Fruit fly (Drosophila melanogaster) whole organism, embryonic: ENCODE results near the gene Unc50.

ENCODE experiments used
- Ada2b ChIP-seq: fragments of 200-800 bp; sonication (Bioruptor generic); IDR thresholded peaks from 2 replicates; pipeline ENCODE4 v1.3.6; 2022; ENCODE audit warnings: missing biosample characterization, missing genetic modification characterization
- B-H1 ChIP-seq: fragments of 200-800 bp; sonication (Bioruptor generic); IDR thresholded peaks from 3 replicates; pipeline ENCODE4 v1.3.6; 2022; ENCODE audit warnings: missing biosample characterization, missing genetic modification characterization
- CG11247 ChIP-seq: fragments of 200-800 bp; sonication (Bioruptor generic); IDR thresholded peaks from 2 replicates; pipeline ENCODE4 v1.3.6; 2022; ENCODE audit warnings: missing biosample characterization, missing genetic modification characterization
- CG12391 ChIP-seq: fragments of 200-800 bp; sonication (Bioruptor generic); optimal IDR thresholded peaks from 3 replicates; lab custom pipeline; 2018; ENCODE audit warnings: missing biosample characterization, mild to moderate bottlenecking, missing genetic modification characterization, moderate library complexity
- CG12942 ChIP-seq: fragments of 200-800 bp; sonication (Bioruptor generic); optimal IDR thresholded peaks from 3 replicates; lab custom pipeline; 2016; ENCODE audit warnings: missing biosample characterization, missing genetic modification characterization
- CG13123 ChIP-seq: fragments of 200-800 bp; sonication (Bioruptor generic); optimal IDR thresholded peaks from 2 replicates; lab custom pipeline; 2016; ENCODE audit warnings: missing biosample characterization, missing genetic modification characterization
- CG13894 ChIP-seq: fragments of 200-800 bp; sonication (Bioruptor generic); optimal IDR thresholded peaks from 3 replicates; lab custom pipeline; 2018; ENCODE audit warnings: missing biosample characterization, mild to moderate bottlenecking, missing genetic modification characterization, moderate library complexity
- CG14050 ChIP-seq: fragments of 200-800 bp; sonication (Bioruptor generic); IDR thresholded peaks from 3 replicates; pipeline ENCODE4 v1.3.6; 2022; ENCODE audit warnings: missing biosample characterization, missing genetic modification characterization
- CG14441 ChIP-seq: fragments of 200-800 bp; sonication (Bioruptor generic); IDR thresholded peaks from 2 replicates; pipeline ENCODE4 v1.3.6; 2022; ENCODE audit warnings: missing biosample characterization, missing genetic modification characterization
- CG15269 ChIP-seq: fragments of 200-800 bp; sonication (Bioruptor generic); optimal IDR thresholded peaks from 2 replicates; lab custom pipeline; 2018; ENCODE audit warnings: missing biosample characterization, mild to moderate bottlenecking, missing genetic modification characterization, moderate library complexity
- CG15514 ChIP-seq: fragments of 200-800 bp; sonication (Bioruptor generic); optimal IDR thresholded peaks from 3 replicates; lab custom pipeline; 2017; ENCODE audit warnings: missing biosample characterization, missing genetic modification characterization, mild to moderate bottlenecking, moderate library complexity, missing genetic modification reagents
- CG1832 ChIP-seq: fragments of 200-800 bp; sonication (Bioruptor generic); optimal IDR thresholded peaks from 2 replicates; lab custom pipeline; 2017; ENCODE audit warnings: missing biosample characterization, mild to moderate bottlenecking, missing genetic modification characterization, inconsistent platforms
- CG30403 ChIP-seq: fragments of 200-800 bp; sonication (Bioruptor generic); optimal IDR thresholded peaks from 3 replicates; lab custom pipeline; 2016; ENCODE audit warnings: missing biosample characterization, missing genetic modification characterization
- CG32532 ChIP-seq: fragments of 200-800 bp; sonication (Bioruptor generic); IDR thresholded peaks from 2 replicates; pipeline ENCODE4 v1.3.6; 2022; ENCODE audit warnings: missing biosample characterization, missing genetic modification characterization
- CG3726 ChIP-seq: fragments of 200-800 bp; sonication (Bioruptor generic); IDR thresholded peaks from 3 replicates; pipeline ENCODE4, ENCODE4 v1.3.6; 2022; ENCODE audit warnings: missing biosample characterization, missing genetic modification characterization
- CG3838 ChIP-seq: fragments of 200-800 bp; sonication (Bioruptor generic); optimal IDR thresholded peaks from 3 replicates; lab custom pipeline; 2016; ENCODE audit warnings: missing biosample characterization, missing genetic modification characterization
- CG4282 ChIP-seq: fragments of 200-800 bp; sonication (Bioruptor generic); optimal IDR thresholded peaks from 2 replicates; lab custom pipeline; 2016; ENCODE audit warnings: missing biosample characterization, missing genetic modification characterization
- CG4730 ChIP-seq: fragments of 200-800 bp; sonication (Bioruptor generic); IDR thresholded peaks from 2 replicates; pipeline ENCODE4 v1.3.6; 2022; ENCODE audit warnings: missing biosample characterization, missing genetic modification characterization
- CG6854 ChIP-seq: fragments of 200-800 bp; sonication (Bioruptor generic); optimal IDR thresholded peaks from 3 replicates; lab custom pipeline; 2017; ENCODE audit warnings: missing biosample characterization, mild to moderate bottlenecking, missing genetic modification characterization
- CG7556 ChIP-seq: fragments of 200-800 bp; sonication (Bioruptor generic); optimal IDR thresholded peaks from 2 replicates; lab custom pipeline; 2017; ENCODE audit warnings: missing biosample characterization, mild to moderate bottlenecking, missing genetic modification characterization
- CG8944 ChIP-seq: fragments of 200-800 bp; sonication (Bioruptor generic); optimal IDR thresholded peaks from 3 replicates; lab custom pipeline; 2016; ENCODE audit warnings: missing biosample characterization, missing genetic modification characterization
- CG9932 ChIP-seq: fragments of 200-800 bp; sonication (Bioruptor generic); IDR thresholded peaks from 2 replicates; pipeline ENCODE4 v1.3.6; 2022; ENCODE audit warnings: missing biosample characterization, missing genetic modification characterization
- Dbx ChIP-seq: fragments of 200-800 bp; sonication (Bioruptor generic); IDR thresholded peaks from 3 replicates; pipeline ENCODE4 v1.3.6; 2022; ENCODE audit warnings: missing biosample characterization, missing genetic modification characterization
- Eip74EF ChIP-seq, 2 experiments: fragments of 200-800 bp in 1 of 2; fragments of >200 bp in 1 of 2; sonication (Bioruptor generic) in 1 of 2; optimal IDR thresholded peaks; 2 replicates each; lab custom pipeline; 2017 to 2019; ENCODE audit warnings: missing biosample characterization in 2 of 2, missing genetic modification characterization in 2 of 2, mild to moderate bottlenecking in 1 of 2, moderate library complexity in 1 of 2
- Hand ChIP-seq: fragments of 200-800 bp; sonication (Bioruptor generic); optimal IDR thresholded peaks from 2 replicates; lab custom pipeline; 2017; ENCODE audit warnings: mild to moderate bottlenecking, missing biosample characterization, missing genetic modification reagents, missing genetic modification characterization
- Lim3 ChIP-seq: fragments of 200-800 bp; sonication (Bioruptor generic); IDR thresholded peaks from 2 replicates; pipeline ENCODE4 v1.3.6; 2022; ENCODE audit warnings: missing biosample characterization, missing genetic modification characterization
- MBD-R2 ChIP-seq: fragments of 200-800 bp; sonication (Bioruptor generic); IDR thresholded peaks from 2 replicates; pipeline ENCODE4 v1.3.6; 2022; ENCODE audit warnings: missing biosample characterization, missing genetic modification characterization
- Mrtf ChIP-seq: fragments of 200-800 bp; sonication (Bioruptor generic); IDR thresholded peaks from 3 replicates; pipeline ENCODE4 v1.3.6; 2022; ENCODE audit warnings: missing biosample characterization, missing genetic modification characterization
- Pdp1 ChIP-seq, 2 experiments: fragments of 200-800 bp; sonication (Bioruptor generic); optimal IDR thresholded peaks; 3 replicates each; lab custom pipeline; 2016; ENCODE audit warnings: missing biosample characterization in 2 of 2, missing genetic modification characterization in 2 of 2, mild to moderate bottlenecking in 1 of 2, moderate library complexity in 1 of 2
- Poxn ChIP-seq: fragments of 200-800 bp; sonication (Bioruptor generic); IDR thresholded peaks from 2 replicates; pipeline ENCODE4 v1.3.6; 2022; ENCODE audit warnings: missing biosample characterization, missing genetic modification characterization
- Sin3A ChIP-seq: fragments of >200 bp; optimal IDR thresholded peaks from 2 replicates; lab custom pipeline; 2018
- Sry-δ ChIP-seq: fragments of 200-800 bp; sonication (Bioruptor generic); optimal IDR thresholded peaks from 2 replicates; lab custom pipeline; 2016; ENCODE audit warnings: missing biosample characterization, missing genetic modification characterization
- en ChIP-seq: fragments of 200-800 bp; sonication (Bioruptor generic); optimal IDR thresholded peaks from 2 replicates; lab custom pipeline; 2016; ENCODE audit warnings: missing biosample characterization, missing genetic modification characterization
- grau ChIP-seq: fragments of 200-800 bp; optimal IDR thresholded peaks from 3 replicates; lab custom pipeline; 2019; ENCODE audit warnings: missing biosample characterization, mild to moderate bottlenecking, missing genetic modification characterization, moderate library complexity
- grn ChIP-seq: fragments of 200-800 bp; sonication (Bioruptor generic); optimal IDR thresholded peaks from 3 replicates; lab custom pipeline; 2017; ENCODE audit warnings: missing biosample characterization, missing genetic modification characterization
- hth ChIP-seq: fragments of >200 bp; optimal IDR thresholded peaks from 2 replicates; lab custom pipeline; 2017; ENCODE audit warnings: inconsistent platforms
- klu ChIP-seq: fragments of 200-800 bp; sonication (Bioruptor generic); IDR thresholded peaks from 2 replicates; pipeline ENCODE4 v1.3.6; 2022; ENCODE audit warnings: missing biosample characterization, missing genetic modification characterization
- nom ChIP-seq: fragments of 200-800 bp; sonication (Bioruptor generic); optimal IDR thresholded peaks from 2 replicates; lab custom pipeline; 2017; ENCODE audit warnings: missing biosample characterization, missing genetic modification characterization, mild to moderate bottlenecking, moderate library complexity, missing genetic modification reagents
- odd ChIP-seq: fragments of 200-800 bp; sonication (Bioruptor generic); optimal IDR thresholded peaks from 2 replicates; lab custom pipeline; 2017; ENCODE audit warnings: missing biosample characterization, mild to moderate bottlenecking, missing genetic modification characterization
- otp ChIP-seq: fragments of 200-800 bp; sonication (Bioruptor generic); IDR thresholded peaks from 3 replicates; pipeline ENCODE4, ENCODE4 v1.3.6; 2022; ENCODE audit warnings: missing biosample characterization, missing genetic modification characterization
- pros ChIP-seq: fragments of 200-800 bp; sonication (Bioruptor generic); optimal IDR thresholded peaks from 3 replicates; lab custom pipeline; 2019; ENCODE audit warnings: missing biosample characterization, mild to moderate bottlenecking, missing genetic modification characterization, moderate library complexity
- pum ChIP-seq: fragments of 200-800 bp; sonication (Bioruptor generic); optimal IDR thresholded peaks from 2 replicates; lab custom pipeline; 2016; ENCODE audit warnings: missing biosample characterization, missing genetic modification characterization
- pzg ChIP-seq: fragments of 200-800 bp; sonication (Bioruptor generic); optimal IDR thresholded peaks from 3 replicates; lab custom pipeline; 2018; ENCODE audit warnings: missing biosample characterization, mild to moderate bottlenecking, missing genetic modification characterization, moderate library complexity
- row ChIP-seq: fragments of 200-800 bp; sonication (Bioruptor generic); IDR thresholded peaks from 3 replicates; pipeline ENCODE4 v1.3.6; 2022; ENCODE audit warnings: missing biosample characterization, missing genetic modification characterization
- slou ChIP-seq: fragments of 200-800 bp; sonication (Bioruptor generic); optimal IDR thresholded peaks from 3 replicates; lab custom pipeline; 2016; ENCODE audit warnings: missing biosample characterization, missing genetic modification characterization
- sob ChIP-seq: fragments of 200-800 bp; sonication (Bioruptor generic); IDR thresholded peaks from 2 replicates; pipeline ENCODE4 v1.3.6; 2022; ENCODE audit warnings: missing biosample characterization, missing genetic modification characterization
- sqz ChIP-seq: fragments of 200-800 bp; sonication (Bioruptor generic); optimal IDR thresholded peaks from 3 replicates; lab custom pipeline; 2018; ENCODE audit warnings: missing biosample characterization, mild to moderate bottlenecking, missing genetic modification characterization
- tio ChIP-seq: fragments of 200-800 bp; sonication (Bioruptor generic); optimal IDR thresholded peaks from 2 replicates; lab custom pipeline; 2017; ENCODE audit warnings: missing biosample characterization, missing genetic modification characterization, inconsistent platforms
- tll ChIP-seq, 2 experiments: fragments of 200-800 bp in 1 of 2; fragments of >200 bp in 1 of 2; sonication (Bioruptor generic) in 1 of 2; optimal IDR thresholded peaks; 2 replicates each; lab custom pipeline; 2017 to 2019; ENCODE audit warnings: missing biosample characterization in 2 of 2, missing genetic modification characterization in 2 of 2, mild to moderate bottlenecking in 1 of 2, moderate library complexity in 1 of 2
- trh ChIP-seq: fragments of 200-800 bp; sonication (Bioruptor generic); optimal IDR thresholded peaks from 2 replicates; lab custom pipeline; 2016; ENCODE audit warnings: missing biosample characterization, missing genetic modification characterization
- tup ChIP-seq: fragments of 200-800 bp; sonication (Bioruptor generic); optimal IDR thresholded peaks from 2 replicates; lab custom pipeline; 2016; ENCODE audit warnings: missing biosample characterization, mild to moderate bottlenecking, missing genetic modification characterization, moderate library complexity

The Unc50 gene

DNA sequence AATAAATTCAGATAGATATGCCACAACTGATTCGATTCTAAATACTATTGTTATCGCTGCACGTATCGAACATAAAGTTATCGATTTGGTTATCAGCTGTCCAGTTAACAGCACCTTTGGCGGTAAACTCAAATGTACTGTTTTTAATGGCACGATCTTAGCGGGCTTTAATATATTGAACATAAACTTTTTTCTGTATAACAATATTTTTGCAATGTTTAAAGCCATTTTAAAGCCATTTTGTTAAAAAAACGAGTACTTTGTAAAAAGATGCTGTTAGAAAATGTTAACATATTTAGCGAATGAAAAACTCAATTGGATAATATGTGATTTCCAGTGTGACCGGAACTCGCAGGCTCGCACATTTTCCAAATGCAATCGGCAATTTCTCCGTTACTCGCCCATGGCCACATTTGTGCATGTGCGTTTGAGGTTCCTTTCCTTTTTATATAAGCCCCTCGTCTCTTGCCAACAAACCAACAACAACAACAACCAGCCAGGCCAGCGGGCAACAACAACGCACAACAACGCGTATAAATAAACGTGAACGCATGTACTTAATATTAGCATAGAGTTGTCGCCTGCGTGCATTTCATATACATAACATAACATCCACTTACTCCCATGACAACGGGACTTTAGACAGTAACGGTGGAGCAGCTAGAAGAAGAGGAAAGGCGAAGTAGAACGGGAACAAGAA, 39.6 kb upstream of the Unc50 start, which contains the start of gene TMEM216 (continued):
- TF ChIP-seq Pdp1 (GFP tag; optimal IDR thresholded peaks at IDR 0.05; lab: Kevin White, UChicago) (peak in 1 of 2 experiments; percentile 100), Dbx (no peak), Mrtf (GFP tag; lab: Robert Waterston, UW) (no peak), odd (GFP tag; lab: Kevin White, UChicago) (no peak), Lim3 (GFP tag; lab: Robert Waterston, UW) (no peak), CG14050 (GFP tag; lab: Robert Waterston, UW) (no peak), sqz (GFP tag; lab: Kevin White, UChicago) (no peak), CG9932 (GFP tag; lab: Robert Waterston, UW) (no peak), Eip74EF (GFP tag; optimal IDR thresholded peaks at IDR 0.05; lab: Kevin White, UChicago) (no peak), row (GFP tag; lab: Robert Waterston, UW) (0 out of 3 replicates have a peak, but pooled peaks have one; percentile 5), Hand (GFP tag; lab: Kevin White, UChicago) (no peak), pzg (peak; percentile 82), grau (no peak), tll (GFP tag; optimal IDR thresholded peaks at IDR 0.05; lab: Kevin White, UChicago) (no peak), pros (GFP tag; lab: Kevin White, UChicago) (no peak), sob (GFP tag; lab: Robert Waterston, UW) (no peak), B-H1 (no peak), tup (GFP tag; lab: Kevin White, UChicago) (no peak), trh (GFP tag; lab: Kevin White, UChicago) (no peak), CG30403 (GFP tag; lab: Kevin White, UChicago) (no peak), CG4730 (GFP tag; lab: Robert Waterston, UW) (no peak), CG11247 (GFP tag; lab: Robert Waterston, UW) (no peak), CG6854 (GFP tag; lab: Kevin White, UChicago) (no peak), pum (no peak), tio (no peak), CG8944 (GFP tag; lab: Kevin White, UChicago) (no peak), CG7556 (GFP tag; lab: Kevin White, UChicago) (no peak), CG32532 (GFP tag; lab: Robert Waterston, UW) (no peak), CG15514 (peak; percentile 88), CG4282 (no peak), Sry-δ (peak; percentile 61), Sin3A (lab: Kevin White, UChicago) (peak; percentile 79), CG3838 (GFP tag; lab: Kevin White, UChicago) (no peak), CG13894 (no peak), Poxn (GFP tag; lab: Robert Waterston, UW) (no peak), hth (lab: Kevin White, UChicago) (no peak), slou (GFP tag; lab: Kevin White, UChicago) (no peak), klu (GFP tag; lab: Robert Waterston, UW) (no peak), CG12391 (no peak), CG13123 (GFP tag; lab: Kevin White, UChicago) (no peak), en (GFP tag; lab: Kevin White, UChicago) (no peak), MBD-R2 (GFP tag; lab: Robert Waterston, UW) (peak; percentile 36; the same call in 1 of the 2 replicates), CG12942 (GFP tag; lab: Kevin White, UChicago) (no peak), CG15269 (no peak), otp (GFP tag; lab: Robert Waterston, UW) (no peak), CG1832 (no peak), grn (GFP tag; lab: Kevin White, UChicago) (no peak), Ada2b (GFP tag; lab: Robert Waterston, UW) (no peak), CG14441 (no peak), nom (no peak), CG3726 (GFP tag; lab: Robert Waterston, UW) (no peak)
